Worm (Caenorhabditis elegans): ENCODE data around the gene R05D8.11.

R05D8.11 gene

ce11 chrV:2763105-2763504 lies 17.6 kb downstream of the R05D8.11 start, which contains the start of gene R05D8.7:
R05D8.7 (minus strand) TSS chrV:2763208.
- TF ChIP-seq fkh-10 (GFP tag; optimal IDR thresholded peaks at IDR 0.05): no peak
- no peak for TF ChIP-seq elt-2 (tag; optimal IDR thresholded peaks at IDR 0.05)
- no peak for TF ChIP-seq hmg-11 (tag; optimal IDR thresholded peaks at IDR 0.05)
- no peak for TF ChIP-seq sea-2 (GFP tag; optimal IDR thresholded peaks at IDR 0.05)
- no peak for TF ChIP-seq ceh-28 (tag; optimal IDR thresholded peaks at IDR 0.05)
- TF ChIP-seq ama-1 (optimal IDR thresholded peaks at IDR 0.05): no peak
- TF ChIP-seq tbx-2 (tag; optimal IDR thresholded peaks at IDR 0.05): no peak
- TF ChIP-seq nhr-67 (tag; optimal IDR thresholded peaks at IDR 0.05): no peak
- no peak for TF ChIP-seq ceh-16 (tag; optimal IDR thresholded peaks at IDR 0.05)
- TF ChIP-seq snpc-4 (tag; optimal IDR thresholded peaks at IDR 0.05): no peak

DNA sequence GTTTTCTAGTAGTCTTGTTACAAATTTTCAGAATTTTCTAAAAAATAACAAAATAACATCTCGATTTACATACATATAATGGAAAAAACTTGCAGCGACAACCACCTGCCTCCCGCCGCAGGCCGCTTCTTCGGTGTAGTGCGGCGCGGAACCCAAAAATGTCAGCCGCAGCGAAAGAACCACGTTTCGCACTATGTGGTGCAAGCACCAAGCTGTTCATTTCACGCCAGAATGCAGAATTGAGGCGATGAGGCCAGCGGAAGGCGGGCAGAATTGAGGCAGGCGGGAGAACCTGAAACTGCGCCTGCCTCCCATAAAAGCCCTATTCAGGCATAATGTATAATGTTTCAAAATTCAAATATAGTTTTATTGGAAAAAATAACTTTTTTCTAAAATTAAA lies 19.2 kb downstream of the R05D8.11 start:
- TF ChIP-seq R02D3.7 (tag; optimal IDR thresholded peaks at IDR 0.05) (no peak), ceh-28 (tag; optimal IDR thresholded peaks at IDR 0.05) (no peak), nhr-11 (tag; optimal IDR thresholded peaks at IDR 0.05) (no peak), skn-1 (tag; optimal IDR thresholded peaks at IDR 0.05) (no peak), sea-2 (GFP tag; optimal IDR thresholded peaks at IDR 0.05) (no peak), ama-1 (optimal IDR thresholded peaks at IDR 0.05) (no peak), pha-4 (tag; optimal IDR thresholded peaks at IDR 0.05) (no peak), unc-62 (GFP tag; optimal IDR thresholded peaks at IDR 0.05) (no peak), unc-39 (tag; optimal IDR thresholded peaks at IDR 0.05) (no peak), tbx-2 (tag; optimal IDR thresholded peaks at IDR 0.05) (no peak), nhr-77 (tag; optimal IDR thresholded peaks at IDR 0.05) (no peak), zag-1 (tag; optimal IDR thresholded peaks at IDR 0.05) (no peak), pqm-1 (tag; optimal IDR thresholded peaks at IDR 0.05) (no peak), ceh-82 (tag; optimal IDR thresholded peaks at IDR 0.05) (no peak), lsy-12 (tag; optimal IDR thresholded peaks at IDR 0.05) (no peak), egl-5 (tag; optimal IDR thresholded peaks at IDR 0.05) (no peak)

ce11 chrV:2759456-2759855 lies 21.2 kb downstream of the R05D8.11 start, which contains the start of gene srg-58:
srg-58 (minus strand) TSS chrV:2759556.
- TF ChIP-seq nhr-12 (tag; optimal IDR thresholded peaks at IDR 0.05) (no peak), lin-15B (tag; optimal IDR thresholded peaks at IDR 0.05) (no peak), ceh-28 (tag; optimal IDR thresholded peaks at IDR 0.05) (no peak)

ce11 chrV:2758437-2758836 lies 22.2 kb downstream of the R05D8.11 start:
- TF ChIP-seq nhr-11 (tag; optimal IDR thresholded peaks at IDR 0.05): no peak
- no peak for TF ChIP-seq mdl-1 (tag; optimal IDR thresholded peaks at IDR 0.05)
- no peak for TF ChIP-seq ceh-82 (tag; optimal IDR thresholded peaks at IDR 0.05)
- TF ChIP-seq fkh-2 (tag; optimal IDR thresholded peaks at IDR 0.05): no peak
- no peak for TF ChIP-seq tbx-2 (tag; optimal IDR thresholded peaks at IDR 0.05)
- TF ChIP-seq egl-27 (tag; optimal IDR thresholded peaks at IDR 0.05): no peak
- TF ChIP-seq nhr-237 (tag; optimal IDR thresholded peaks at IDR 0.05): no peak
- no peak for TF ChIP-seq ceh-9 (tag; optimal IDR thresholded peaks at IDR 0.05)
- no peak for TF ChIP-seq pha-4 (tag; optimal IDR thresholded peaks at IDR 0.05)
- no peak for TF ChIP-seq nhr-77 (tag; optimal IDR thresholded peaks at IDR 0.05)
- no peak for TF ChIP-seq eor-1 (tag; optimal IDR thresholded peaks at IDR 0.05)
- TF ChIP-seq elt-1 (tag; optimal IDR thresholded peaks at IDR 0.05): no peak
- TF ChIP-seq ceh-16 (tag; optimal IDR thresholded peaks at IDR 0.05): no peak

DNA sequence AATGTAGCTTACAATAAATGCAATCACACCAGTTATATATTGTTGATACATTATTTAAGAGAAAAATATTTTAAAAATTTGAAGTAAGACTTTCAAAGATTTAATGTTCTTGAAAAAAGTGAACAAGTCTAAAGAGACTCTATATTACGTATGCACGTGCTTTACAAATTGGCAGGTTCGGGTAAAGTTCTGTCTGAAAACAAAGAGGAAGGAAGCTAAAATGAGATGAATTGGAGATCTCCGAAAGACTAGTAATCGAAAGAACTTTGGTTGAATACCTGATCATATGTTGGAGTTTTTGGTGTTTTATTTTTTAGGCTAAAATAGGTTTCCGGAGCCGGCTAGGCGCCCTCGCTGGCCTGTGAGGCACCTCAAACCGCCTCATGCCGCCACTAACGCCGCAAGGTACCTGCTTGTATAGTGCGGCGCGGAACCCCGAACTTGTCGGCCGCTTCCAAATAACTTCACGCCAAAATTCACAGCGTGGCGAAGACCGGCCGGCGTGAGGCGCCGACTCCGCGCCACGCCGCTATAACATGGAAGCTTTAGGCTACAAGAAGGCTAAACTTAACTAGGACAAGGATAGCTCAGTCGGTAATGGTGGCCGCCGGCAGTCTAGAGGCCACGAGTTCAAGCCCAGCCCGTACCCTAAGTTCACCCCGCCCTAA lies 23.3 kb downstream of the R05D8.11 start, which contains the start of gene srx-28:
TSS of gene srx-28 (minus strand) at position 51 of the 668 bp plus-strand sequence.
- TF ChIP-seq fkh-10 (GFP tag; optimal IDR thresholded peaks at IDR 0.05) (no peak), nhr-77 (tag; optimal IDR thresholded peaks at IDR 0.05) (no peak), sea-2 (GFP tag; optimal IDR thresholded peaks at IDR 0.05) (no peak), nhr-11 (tag; optimal IDR thresholded peaks at IDR 0.05) (no peak), lin-39 (tag; optimal IDR thresholded peaks at IDR 0.05) (no peak), unc-62 (GFP tag; optimal IDR thresholded peaks at IDR 0.05) (no peak), ceh-9 (tag; optimal IDR thresholded peaks at IDR 0.05) (no peak), ceh-16 (tag; optimal IDR thresholded peaks at IDR 0.05) (no peak)

DNA sequence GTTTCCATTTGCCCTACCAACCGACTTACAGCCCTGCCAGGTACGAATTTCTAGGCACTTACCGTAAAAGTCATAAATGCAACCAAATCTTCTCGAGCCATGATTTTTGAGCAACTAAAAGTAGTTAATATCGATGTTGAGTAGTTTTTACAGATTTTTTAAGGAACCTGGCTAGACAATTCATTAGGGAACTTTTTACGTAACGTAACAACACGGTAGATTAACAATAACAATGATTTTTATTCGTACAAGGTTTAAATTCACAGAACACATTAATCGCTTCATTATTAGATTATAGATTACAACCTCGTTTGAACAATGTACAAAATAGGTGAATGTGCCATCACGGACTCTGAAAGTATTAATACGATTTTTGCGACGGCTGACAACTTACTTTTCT lies 27.7 kb downstream of the R05D8.11 start, which contains the start of gene srx-26:
TSS of gene srx-26 (minus strand) at position 101 of the 400 bp plus-strand sequence.
- no peak for TF ChIP-seq snpc-4 (tag; optimal IDR thresholded peaks at IDR 0.05)
- TF ChIP-seq unc-39 (tag; optimal IDR thresholded peaks at IDR 0.05): no peak
- no peak for TF ChIP-seq nfya-1 (tag; optimal IDR thresholded peaks at IDR 0.05; ENCODE audit: insufficient read depth)
- no peak for TF ChIP-seq eor-1 (tag; optimal IDR thresholded peaks at IDR 0.05)
- no peak for TF ChIP-seq elt-2 (tag; optimal IDR thresholded peaks at IDR 0.05)
- TF ChIP-seq mdl-1 (tag; optimal IDR thresholded peaks at IDR 0.05): no peak
- no peak for TF ChIP-seq ceh-82 (tag; optimal IDR thresholded peaks at IDR 0.05)
- no peak for TF ChIP-seq lsy-12 (tag; optimal IDR thresholded peaks at IDR 0.05)
- no peak for TF ChIP-seq nhr-77 (tag; optimal IDR thresholded peaks at IDR 0.05)
- TF ChIP-seq elt-1 (tag; optimal IDR thresholded peaks at IDR 0.05): no peak
- TF ChIP-seq R02D3.7 (tag; optimal IDR thresholded peaks at IDR 0.05): no peak
- TF ChIP-seq elt-3 (tag; optimal IDR thresholded peaks at IDR 0.05): no peak
- TF ChIP-seq ztf-4 (tag; optimal IDR thresholded peaks at IDR 0.05): no peak
- TF ChIP-seq sea-2 (GFP tag; optimal IDR thresholded peaks at IDR 0.05): no peak
